Worm (Caenorhabditis elegans) whole organism, midembryonic: ENCODE measurements around the gene trpl-5.

Experiments
- flt-1 ChIP-seq: fragments of 200-800 bp; sonication (Bioruptor generic); IDR thresholded peaks from 2 replicates; pipeline ENCODE4 v1.3.6; 2022; ENCODE audit warnings: missing genetic modification characterization, missing compliant biosample characterization
- ref-1 ChIP-seq: fragments of 200-800 bp; sonication (Bioruptor generic); conservative IDR thresholded peaks from 2 replicates; pipeline ENCODE4 v1.3.6; 2022; ENCODE audit warnings: missing genetic modification reagents, missing genetic modification characterization, missing compliant biosample characterization
- ztf-29 ChIP-seq: fragments of 200-800 bp; sonication (Bioruptor generic); IDR thresholded peaks from 2 replicates; pipeline ENCODE4 v1.3.6; 2022; ENCODE audit warnings: missing genetic modification reagents, missing genetic modification characterization, missing compliant biosample characterization

ce11 chrII:2137235-2137634, 46.8 kb upstream of the trpl-5 start, which contains the start of gene C40A11.4:
- TF ChIP-seq ref-1 (no peak), flt-1 (GFP tag; lab: Robert Waterston, UW) (no peak), ztf-29 (GFP tag; lab: Robert Waterston, UW) (no peak)
